Worm (Caenorhabditis elegans) whole organism, L1 larva: ENCODE data around the gene agxt-1.

Source experiments
- C34B4.2 ChIP-seq: sonication (generic microtip); optimal IDR thresholded peaks from 2 replicates; lab custom pipeline; 2017; ENCODE audit warnings: mild to moderate bottlenecking, missing genetic modification characterization, missing compliant biosample characterization
- Y116A8C.19 ChIP-seq: sonication (generic microtip); optimal IDR thresholded peaks from 2 replicates; lab custom pipeline; 2016; ENCODE audit warnings: missing compliant biosample characterization, missing genetic modification characterization, borderline replicate concordance
- aha-1 ChIP-seq: fragments of 150-350 bp; optimal IDR thresholded peaks from 2 replicates; lab custom pipeline; 2014; ENCODE audit warnings: missing biosample characterization, missing genetic modification characterization
- alr-1 ChIP-seq: fragments of 200-800 bp; sonication (Bioruptor generic); optimal IDR thresholded peaks from 2 replicates; lab custom pipeline; 2018; ENCODE audit warnings: borderline replicate concordance, mild to moderate bottlenecking, missing genetic modification characterization, missing compliant biosample characterization
- aly-2 ChIP-seq: fragments of 150-350 bp; optimal IDR thresholded peaks from 2 replicates; lab custom pipeline; 2014; ENCODE audit warnings: missing biosample characterization, missing genetic modification characterization
- blmp-1 ChIP-seq: fragments of 150-350 bp; optimal IDR thresholded peaks from 2 replicates; lab custom pipeline; 2014; ENCODE audit warnings: missing biosample characterization, missing genetic modification characterization
- ceh-63 ChIP-seq: fragments of 200-800 bp; sonication (Bioruptor generic); optimal IDR thresholded peaks from 2 replicates; lab custom pipeline; 2018; ENCODE audit warnings: mild to moderate bottlenecking, missing genetic modification characterization, missing compliant biosample characterization
- ceh-82 ChIP-seq, 3 experiments: fragments of 150-350 bp in 1 of 3; sonication (generic microtip) in 2 of 3; optimal IDR thresholded peaks; 2 replicates each; lab custom pipeline; 2014 to 2017; ENCODE audit warnings: missing biosample characterization in 3 of 3, missing genetic modification characterization in 3 of 3
- ceh-88 ChIP-seq: fragments of 200-800 bp; sonication (Bioruptor generic); IDR thresholded peaks from 2 replicates; pipeline ENCODE4 v1.3.6; 2022; ENCODE audit warnings: missing genetic modification characterization, missing compliant biosample characterization
- ces-1 ChIP-seq: fragments of 150-350 bp; optimal IDR thresholded peaks from 2 replicates; lab custom pipeline; 2014; ENCODE audit warnings: missing biosample characterization, missing genetic modification reagents, missing genetic modification characterization
- dpl-1 ChIP-seq, 3 experiments: fragments of 150-350 bp in 2 of 3; sonication (generic microtip) in 1 of 3; optimal IDR thresholded peaks; 2 replicates each; lab custom pipeline; 2014 to 2017; ENCODE audit warnings: missing biosample characterization in 3 of 3, missing genetic modification characterization in 3 of 3, missing genetic modification reagents in 3 of 3
- efl-1 ChIP-seq, 4 experiments: fragments of 150-350 bp; optimal IDR thresholded peaks in 3 of 4; peaks in 1 of 4; 1 replicate in 1 of 4; 2 replicates in 3 of 4; lab custom pipeline; 2014; ENCODE audit warnings: missing biosample characterization in 2 of 4, missing genetic modification characterization in 2 of 4, missing genetic modification reagents in 2 of 4
- efl-3 ChIP-seq: fragments of 200-800 bp; sonication (Bioruptor generic); optimal IDR thresholded peaks from 2 replicates; lab custom pipeline; 2018; ENCODE audit warnings: mild to moderate bottlenecking, missing genetic modification characterization, missing compliant biosample characterization
- egl-13 ChIP-seq: sonication (generic microtip); optimal IDR thresholded peaks from 2 replicates; lab custom pipeline; 2016; ENCODE audit warnings: missing genotype, missing genetic modification reagents, missing genetic modification characterization, missing compliant biosample characterization
- egl-27 ChIP-seq, 2 experiments: fragments of 150-350 bp in 1 of 2; sonication (generic microtip); optimal IDR thresholded peaks; 3 replicates each; lab custom pipeline; 2017 to 2018; ENCODE audit warnings: missing biosample characterization in 2 of 2, missing genetic modification characterization in 2 of 2, missing genetic modification reagents in 2 of 2
- elt-3 ChIP-seq, 6 experiments: fragments of 150-350 bp in 1 of 6; sonication (generic microtip); optimal IDR thresholded peaks; 2 replicates each; lab custom pipeline; 2017 to 2018; ENCODE audit warnings: missing biosample characterization in 6 of 6, missing genetic modification characterization in 6 of 6, inconsistent platforms in 1 of 6
- fkh-10 ChIP-seq: sonication (generic microtip); optimal IDR thresholded peaks from 2 replicates; lab custom pipeline; 2017; ENCODE audit warnings: missing biosample characterization, missing genetic modification reagents, missing genetic modification characterization
- fkh-4 ChIP-seq: sonication (generic microtip); optimal IDR thresholded peaks from 2 replicates; lab custom pipeline; 2016; ENCODE audit warnings: missing compliant biosample characterization, missing genetic modification characterization, borderline replicate concordance
- fkh-8 ChIP-seq: sonication (generic microtip); optimal IDR thresholded peaks from 2 replicates; lab custom pipeline; 2016; ENCODE audit warnings: mild to moderate bottlenecking, missing genetic modification characterization, missing compliant biosample characterization
- grh-1 ChIP-seq: fragments of 200-800 bp; sonication (Bioruptor generic); IDR thresholded peaks from 2 replicates; pipeline ENCODE4 v1.3.6; 2022; ENCODE audit warnings: missing genetic modification reagents, missing genetic modification characterization, missing compliant biosample characterization
- hlh-17 ChIP-seq: fragments of 200-800 bp; sonication (Bioruptor generic); optimal IDR thresholded peaks from 2 replicates; lab custom pipeline; 2018; ENCODE audit warnings: missing genetic modification characterization, mild to moderate bottlenecking, missing compliant biosample characterization, moderate library complexity, borderline replicate concordance
- hlh-4 ChIP-seq: sonication (generic microtip); optimal IDR thresholded peaks from 2 replicates; lab custom pipeline; 2016; ENCODE audit warnings: mild to moderate bottlenecking, missing genetic modification characterization, missing compliant biosample characterization
- irx-1 ChIP-seq: sonication (generic microtip); optimal IDR thresholded peaks from 2 replicates; lab custom pipeline; 2016; ENCODE audit warnings: missing genetic modification characterization, missing compliant biosample characterization
- isw-1 ChIP-seq: fragments of 200-800 bp; sonication (Bioruptor generic); IDR thresholded peaks from 2 replicates; pipeline ENCODE4 v1.3.6; 2022; ENCODE audit warnings: missing genetic modification characterization, missing compliant biosample characterization
- lin-13 ChIP-seq: fragments of 150-350 bp; optimal IDR thresholded peaks from 2 replicates; lab custom pipeline; 2014; ENCODE audit warnings: missing biosample characterization, missing genetic modification reagents, missing genetic modification characterization
- lin-15B ChIP-seq: fragments of 150-350 bp; sonication (generic microtip); optimal IDR thresholded peaks from 3 replicates; lab custom pipeline; 2014; ENCODE audit warnings: missing biosample characterization, missing genetic modification characterization
- lin-35 ChIP-seq, 2 experiments: fragments of 150-350 bp; optimal IDR thresholded peaks; 2 replicates each; lab custom pipeline; 2014; ENCODE audit warnings: missing biosample characterization in 2 of 2, missing genetic modification characterization in 2 of 2, missing genetic modification reagents in 2 of 2
- lir-3 ChIP-seq: sonication (generic microtip); optimal IDR thresholded peaks from 2 replicates; lab custom pipeline; 2016; ENCODE audit warnings: mild to moderate bottlenecking, missing genetic modification characterization, moderate library complexity, missing compliant biosample characterization; ENCODE audit not compliant: poor library complexity
- mab-9 ChIP-seq: fragments of 200-800 bp; sonication (Bioruptor generic); IDR thresholded peaks from 2 replicates; pipeline ENCODE4 v1.3.6; 2022; ENCODE audit warnings: missing genetic modification reagents, missing genetic modification characterization, missing compliant biosample characterization
- mep-1 ChIP-seq: fragments of 150-350 bp; optimal IDR thresholded peaks from 2 replicates; lab custom pipeline; 2014; ENCODE audit warnings: missing biosample characterization, missing genetic modification characterization
- nhr-11 ChIP-seq: fragments of 150-350 bp; optimal IDR thresholded peaks from 2 replicates; lab custom pipeline; 2014; ENCODE audit warnings: missing biosample characterization, missing genetic modification characterization
- nhr-12 ChIP-seq: sonication (generic microtip); optimal IDR thresholded peaks from 2 replicates; lab custom pipeline; 2017; ENCODE audit warnings: missing biosample characterization, missing genetic modification characterization
- nhr-19 ChIP-seq: fragments of 200-800 bp; sonication (Bioruptor generic); conservative IDR thresholded peaks from 2 replicates; pipeline ENCODE4 v1.3.6; 2022; ENCODE audit warnings: missing genetic modification characterization, missing compliant biosample characterization
- nhr-28 ChIP-seq: fragments of 150-350 bp; optimal IDR thresholded peaks from 2 replicates; lab custom pipeline; 2014; ENCODE audit warnings: missing biosample characterization, missing genetic modification characterization
- nhr-47 ChIP-seq: sonication (generic microtip); optimal IDR thresholded peaks from 2 replicates; lab custom pipeline; 2016; ENCODE audit warnings: mild to moderate bottlenecking, missing genetic modification characterization, moderate library complexity, missing compliant biosample characterization
- nhr-76 ChIP-seq: sonication (generic microtip); optimal IDR thresholded peaks from 2 replicates; lab custom pipeline; 2017; ENCODE audit warnings: missing biosample characterization, missing genetic modification characterization
- nhr-77 ChIP-seq: fragments of 150-350 bp; optimal IDR thresholded peaks from 2 replicates; lab custom pipeline; 2014; ENCODE audit warnings: missing biosample characterization, missing genetic modification characterization
- nhr-85 ChIP-seq: sonication (generic microtip); peaks from one replicate; lab custom pipeline; 2016; ENCODE audit warnings: missing genetic modification characterization, inconsistent platforms, missing compliant biosample characterization
- pqm-1 ChIP-seq: sonication (generic microtip); optimal IDR thresholded peaks from 3 replicates; lab custom pipeline; 2017; ENCODE audit warnings: missing biosample characterization, missing genetic modification characterization
- rnt-1 ChIP-seq: sonication (generic microtip); optimal IDR thresholded peaks from 2 replicates; lab custom pipeline; 2016; ENCODE audit warnings: mild to moderate bottlenecking, missing genetic modification characterization, moderate library complexity, missing compliant biosample characterization
- skn-1 ChIP-seq: fragments of 150-350 bp; optimal IDR thresholded peaks from 2 replicates; lab custom pipeline; 2014; ENCODE audit warnings: missing biosample characterization, missing genetic modification characterization
- snpc-4 ChIP-seq: fragments of 150-350 bp; optimal IDR thresholded peaks from 2 replicates; lab custom pipeline; 2014; ENCODE audit warnings: missing biosample characterization, missing genetic modification characterization
- snu-23 ChIP-seq: sonication (generic microtip); optimal IDR thresholded peaks from 2 replicates; lab custom pipeline; 2016; ENCODE audit warnings: missing genetic modification characterization, missing compliant biosample characterization
- sox-4 ChIP-seq: sonication (generic microtip); optimal IDR thresholded peaks from 2 replicates; lab custom pipeline; 2016; ENCODE audit warnings: missing genetic modification characterization, missing compliant biosample characterization
- sup-37 ChIP-seq: fragments of 200-800 bp; sonication (Bioruptor generic); optimal IDR thresholded peaks from 2 replicates; lab custom pipeline; 2018; ENCODE audit warnings: mild to moderate bottlenecking, missing genetic modification characterization, missing compliant biosample characterization
- swsn-7 ChIP-seq: sonication (generic microtip); optimal IDR thresholded peaks from 2 replicates; lab custom pipeline; 2016; ENCODE audit warnings: missing genetic modification characterization, missing compliant biosample characterization
- tlp-1 ChIP-seq: fragments of 150-350 bp; optimal IDR thresholded peaks from 2 replicates; lab custom pipeline; 2014; ENCODE audit warnings: missing biosample characterization, missing genetic modification characterization
- unc-30 ChIP-seq: sonication (generic microtip); optimal IDR thresholded peaks from 2 replicates; lab custom pipeline; 2017; ENCODE audit warnings: missing biosample characterization, missing genetic modification characterization
- unc-86 ChIP-seq: sonication (generic microtip); optimal IDR thresholded peaks from 2 replicates; lab custom pipeline; 2016; ENCODE audit warnings: missing genetic modification characterization, missing compliant biosample characterization
- unc-98 ChIP-seq: fragments of 200-800 bp; sonication (Bioruptor generic); IDR thresholded peaks from 2 replicates; pipeline ENCODE4 v1.3.6; 2022; ENCODE audit warnings: missing genetic modification characterization, missing compliant biosample characterization
- xbp-1 ChIP-seq: sonication (generic microtip); optimal IDR thresholded peaks from 2 replicates; lab custom pipeline; 2016; ENCODE audit warnings: missing genetic modification characterization, missing compliant biosample characterization
- ztf-11 ChIP-seq, 2 experiments: sonication (generic microtip); optimal IDR thresholded peaks; 2 replicates each; lab custom pipeline; 2016 to 2017; ENCODE audit warnings: missing genetic modification characterization in 2 of 2, missing biosample characterization in 1 of 2, missing compliant biosample characterization in 1 of 2

The agxt-1 gene

DNA sequence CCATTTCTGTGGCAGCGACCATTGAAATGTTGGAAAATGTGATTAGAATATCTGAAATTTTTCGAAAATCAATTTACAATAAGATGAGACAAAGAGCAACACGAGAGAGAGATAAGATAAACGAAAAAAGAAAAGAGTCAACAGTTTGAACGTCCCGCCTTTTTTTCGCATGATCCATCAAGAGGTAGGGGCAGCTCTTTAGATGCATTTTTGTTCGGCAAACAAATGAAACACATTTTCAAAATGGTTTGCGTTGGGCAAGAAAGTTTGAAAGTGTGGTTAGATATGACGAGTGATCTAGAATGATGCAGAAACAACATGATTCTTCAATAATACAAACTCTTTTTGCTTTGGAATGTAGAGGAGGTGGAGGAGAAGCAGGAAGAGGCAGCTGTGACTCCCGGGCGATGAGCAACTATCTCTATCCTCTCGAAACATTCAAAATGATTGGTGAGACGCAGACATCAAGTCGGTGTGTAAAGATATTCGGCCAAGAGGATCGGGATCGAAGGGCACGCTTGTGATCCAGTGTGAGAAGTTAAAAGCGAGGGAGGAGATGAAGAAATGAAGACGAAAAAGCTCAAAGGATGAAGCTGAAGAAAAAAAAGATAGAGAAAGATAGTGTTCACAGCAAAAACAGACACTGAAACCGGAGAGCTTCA, 802 bp upstream of the agxt-1 start, which contains the start of gene F46C5.6 (continued):
- TF ChIP-seq fkh-8 (tag; lab: Kevin White, UChicago) = no peak
- TF ChIP-seq aly-2 = no peak
- no peak for TF ChIP-seq hlh-17 (GFP tag; lab: Kevin White, UChicago)
- TF ChIP-seq lin-13 (GFP tag; lab: Kevin White, UChicago) = no peak
- no peak for TF ChIP-seq nhr-11 (tag; lab: Kevin White, UChicago)
- TF ChIP-seq nhr-19 (GFP tag; lab: Robert Waterston, UW) = peak; percentile 30; the same call in 1 of the 2 replicates
- TF ChIP-seq ceh-82 (tag; optimal IDR thresholded peaks at IDR 0.05; lab: Kevin White, UChicago) = no peak
- TF ChIP-seq egl-27 (tag; optimal IDR thresholded peaks at IDR 0.05; lab: Kevin White, UChicago) = no peak
- TF ChIP-seq ces-1 (GFP tag; lab: Kevin White, UChicago) = no peak
- no peak for TF ChIP-seq snpc-4 (tag; lab: Kevin White, UChicago)
- no peak for TF ChIP-seq ceh-63 (GFP tag; lab: Kevin White, UChicago)
- TF ChIP-seq nhr-12 = no peak
- no peak for TF ChIP-seq lir-3 (tag; lab: Kevin White, UChicago)
- TF ChIP-seq alr-1 (tag; lab: Kevin White, UChicago) = no peak
- TF ChIP-seq nhr-28 = no peak
- TF ChIP-seq elt-3 (tag; optimal IDR thresholded peaks at IDR 0.05; lab: Kevin White, UChicago) = no peak
- no peak for TF ChIP-seq unc-30 (tag; lab: Kevin White, UChicago)
- peak; percentile 66 for TF ChIP-seq rnt-1 (tag; lab: Kevin White, UChicago)
- peak in 1 of 2 experiments; percentile 13 for TF ChIP-seq lin-35 (GFP tag; optimal IDR thresholded peaks at IDR 0.05; lab: Kevin White, UChicago)
- no peak for TF ChIP-seq aha-1
- TF ChIP-seq sup-37 = no peak
- TF ChIP-seq grh-1 (GFP tag; lab: Robert Waterston, UW) = no peak
- peak in 1 of 2 experiments; percentile 10 for TF ChIP-seq efl-1 (optimal IDR thresholded peaks at IDR 0.05; lab: Kevin White, UChicago)
- no peak for TF ChIP-seq efl-1 (GFP tag; optimal IDR thresholded peaks at IDR 0.05 in 1 of 2; lab: Kevin White, UChicago)
- no peak for TF ChIP-seq skn-1 (tag; lab: Kevin White, UChicago)
- no peak for TF ChIP-seq dpl-1 (GFP tag; optimal IDR thresholded peaks at IDR 0.05; lab: Kevin White, UChicago)
- TF ChIP-seq irx-1 (tag; lab: Kevin White, UChicago) = no peak
- TF ChIP-seq hlh-4 (tag; lab: Kevin White, UChicago) = no peak
- TF ChIP-seq ceh-88 (GFP tag; lab: Robert Waterston, UW) = no peak
- no peak for TF ChIP-seq ztf-11 (tag; optimal IDR thresholded peaks at IDR 0.05; lab: Kevin White, UChicago)
- no peak for TF ChIP-seq isw-1
- TF ChIP-seq lin-15B = no peak
- no peak for TF ChIP-seq nhr-77 (tag; lab: Kevin White, UChicago)
- TF ChIP-seq sox-4 (tag; lab: Kevin White, UChicago) = no peak
- no peak for TF ChIP-seq fkh-4 (tag; lab: Kevin White, UChicago)
- no peak for TF ChIP-seq tlp-1
- no peak for TF ChIP-seq blmp-1 (tag; lab: Kevin White, UChicago)
- no peak for TF ChIP-seq C34B4.2
- no peak for TF ChIP-seq pqm-1
- TF ChIP-seq nhr-47 (tag; lab: Kevin White, UChicago) = no peak
- TF ChIP-seq swsn-7 = peak; percentile 9
- TF ChIP-seq efl-3 (GFP tag; lab: Kevin White, UChicago) = no peak
- peak; percentile 45 for TF ChIP-seq snu-23 (GFP tag; lab: Kevin White, UChicago)
- TF ChIP-seq xbp-1 (tag; lab: Kevin White, UChicago) = no peak
- TF ChIP-seq Y116A8C.19 (tag; lab: Kevin White, UChicago) = no peak
- no peak for TF ChIP-seq nhr-85 (tag; lab: Kevin White, UChicago)
- TF ChIP-seq mab-9 = no peak
- no peak for TF ChIP-seq unc-98 (GFP tag; lab: Robert Waterston, UW)
- TF ChIP-seq unc-86 (tag; lab: Kevin White, UChicago) = no peak
- TF ChIP-seq fkh-10 (GFP tag; lab: Kevin White, UChicago) = no peak
- TF ChIP-seq egl-13 (tag; lab: Kevin White, UChicago) = no peak
- TF ChIP-seq mep-1 (tag; lab: Kevin White, UChicago) = no peak
- no peak for TF ChIP-seq nhr-76 (tag; lab: Kevin White, UChicago)
